Fruit fly (Drosophila melanogaster) whole organism, embryonic: ENCODE data around the gene Tao.

Experiments used
- CG13287 ChIP-seq: fragments of 200-800 bp; sonication (Bioruptor generic); IDR thresholded peaks from 2 replicates; pipeline ENCODE4 v1.3.6; 2022; ENCODE audit warnings: missing biosample characterization, missing genetic modification characterization; ENCODE audit not compliant: partially characterized antibody
- CG15479 ChIP-seq: fragments of 200-800 bp; sonication (Bioruptor generic); optimal IDR thresholded peaks from 3 replicates; lab custom pipeline; 2019; ENCODE audit warnings: missing biosample characterization, mild to moderate bottlenecking, missing genetic modification characterization, moderate library complexity
- CG1603 ChIP-seq: fragments of 200-800 bp; sonication (Bioruptor generic); optimal IDR thresholded peaks from 2 replicates; lab custom pipeline; 2019; ENCODE audit warnings: missing biosample characterization, mild to moderate bottlenecking, missing genetic modification characterization, moderate library complexity
- CG17912 ChIP-seq: fragments of 200-800 bp; sonication (Bioruptor generic); optimal IDR thresholded peaks from 2 replicates; lab custom pipeline; 2018; ENCODE audit warnings: missing biosample characterization, mild to moderate bottlenecking, missing genetic modification characterization
- CG1832 ChIP-seq: fragments of 200-800 bp; sonication (Bioruptor generic); optimal IDR thresholded peaks from 2 replicates; lab custom pipeline; 2017; ENCODE audit warnings: missing biosample characterization, mild to moderate bottlenecking, missing genetic modification characterization, inconsistent platforms
- CG2129 ChIP-seq: fragments of 200-800 bp; sonication (Bioruptor generic); IDR thresholded peaks from 2 replicates; pipeline ENCODE4 v1.3.6; 2022; ENCODE audit warnings: missing biosample characterization, missing genetic modification characterization; ENCODE audit not compliant: partially characterized antibody
- CG32532 ChIP-seq: fragments of 200-800 bp; sonication (Bioruptor generic); IDR thresholded peaks from 2 replicates; pipeline ENCODE4 v1.3.6; 2022; ENCODE audit warnings: missing biosample characterization, missing genetic modification characterization
- CG6689 ChIP-seq: fragments of 200-800 bp; sonication (Bioruptor generic); IDR thresholded peaks from 2 replicates; pipeline ENCODE4 v1.3.6; 2022; ENCODE audit warnings: missing biosample characterization, missing genetic modification characterization
- CG7357 ChIP-seq: fragments of 200-800 bp; sonication (Bioruptor generic); IDR thresholded peaks from 3 replicates; pipeline ENCODE4 v1.3.6; 2022; ENCODE audit warnings: missing biosample characterization, missing genetic modification characterization
- Dref ChIP-seq: fragments of 200-800 bp; sonication (Bioruptor generic); IDR thresholded peaks from 2 replicates; pipeline ENCODE4 v1.3.6; 2022; ENCODE audit warnings: missing biosample characterization, missing genetic modification characterization
- Ets97D ChIP-seq: fragments of 200-800 bp; sonication (Bioruptor generic); optimal IDR thresholded peaks from 3 replicates; lab custom pipeline; 2016; ENCODE audit warnings: missing biosample characterization, missing genetic modification characterization
- GATAe ChIP-seq: fragments of 200-800 bp; sonication (Bioruptor generic); conservative IDR thresholded peaks from 2 replicates; pipeline ENCODE4 v1.3.6; 2022; ENCODE audit warnings: missing biosample characterization, missing genetic modification characterization
- Gsc ChIP-seq: fragments of 200-800 bp; sonication (Bioruptor generic); IDR thresholded peaks from 2 replicates; pipeline ENCODE4 v1.3.6; 2022; ENCODE audit warnings: missing biosample characterization, missing genetic modification characterization
- Hr78 ChIP-seq, 2 experiments: fragments of 200-800 bp in 1 of 2; fragments of >200 bp in 1 of 2; sonication (Bioruptor generic) in 1 of 2; optimal IDR thresholded peaks; 2 replicates each; lab custom pipeline; 2017 to 2019; ENCODE audit warnings: missing biosample characterization in 2 of 2, missing genetic modification characterization in 2 of 2, mild to moderate bottlenecking in 1 of 2, moderate library complexity in 1 of 2
- MESR4 ChIP-seq: fragments of 200-800 bp; sonication (Bioruptor generic); optimal IDR thresholded peaks from 2 replicates; lab custom pipeline; 2018; ENCODE audit warnings: missing biosample characterization, mild to moderate bottlenecking, missing genetic modification characterization, moderate library complexity
- Med ChIP-seq: fragments of 200-800 bp; sonication (Bioruptor generic); peaks from one replicate; lab custom pipeline; 2016; ENCODE audit warnings: missing biosample characterization, missing genetic modification characterization, mild to moderate bottlenecking, inconsistent platforms, moderate library complexity
- Pdp1 ChIP-seq, 2 experiments: fragments of 200-800 bp; sonication (Bioruptor generic); optimal IDR thresholded peaks; 3 replicates each; lab custom pipeline; 2016; ENCODE audit warnings: missing biosample characterization in 2 of 2, missing genetic modification characterization in 2 of 2, mild to moderate bottlenecking in 1 of 2, moderate library complexity in 1 of 2
- Scr ChIP-seq: fragments of 200-800 bp; sonication (Bioruptor generic); IDR thresholded peaks from 2 replicates; pipeline ENCODE4 v1.3.6; 2022; ENCODE audit warnings: missing biosample characterization, missing genetic modification characterization; ENCODE audit not compliant: partially characterized antibody
- Sry-δ ChIP-seq: fragments of 200-800 bp; sonication (Bioruptor generic); optimal IDR thresholded peaks from 2 replicates; lab custom pipeline; 2016; ENCODE audit warnings: missing biosample characterization, missing genetic modification characterization
- Usf ChIP-seq: fragments of 200-800 bp; sonication (Bioruptor generic); optimal IDR thresholded peaks from 2 replicates; lab custom pipeline; 2017; ENCODE audit warnings: missing genotype, missing biosample characterization, missing genetic modification characterization
- Xbp1 ChIP-seq: fragments of 200-800 bp; sonication (Bioruptor generic); optimal IDR thresholded peaks from 3 replicates; lab custom pipeline; 2016; ENCODE audit warnings: missing biosample characterization, mild to moderate bottlenecking, missing genetic modification characterization
- ap ChIP-seq: fragments of 200-800 bp; sonication (Bioruptor generic); IDR thresholded peaks from 2 replicates; pipeline ENCODE4 v1.3.6; 2022; ENCODE audit warnings: missing biosample characterization, missing genetic modification characterization
- bigmax ChIP-seq: fragments of 200-800 bp; sonication (Bioruptor generic); optimal IDR thresholded peaks from 2 replicates; lab custom pipeline; 2018; ENCODE audit warnings: missing biosample characterization, mild to moderate bottlenecking, missing genetic modification characterization
- chn ChIP-seq: fragments of 200-800 bp; sonication (Bioruptor generic); optimal IDR thresholded peaks from 2 replicates; lab custom pipeline; 2016; ENCODE audit warnings: missing biosample characterization, missing genetic modification characterization
- crol ChIP-seq: fragments of 200-800 bp; sonication (Bioruptor generic); IDR thresholded peaks from 2 replicates; pipeline ENCODE4 v1.3.6; 2022; ENCODE audit warnings: missing biosample characterization, missing genetic modification characterization
- dimm ChIP-seq: fragments of 200-800 bp; sonication (Bioruptor generic); IDR thresholded peaks from 2 replicates; pipeline ENCODE4 v1.3.6; 2022; ENCODE audit warnings: missing biosample characterization, missing genetic modification characterization
- dysf ChIP-seq: fragments of 200-800 bp; sonication (Bioruptor generic); IDR thresholded peaks from 3 replicates; pipeline ENCODE4 v1.3.6; 2022; ENCODE audit warnings: missing biosample characterization, missing genetic modification characterization
- exex ChIP-seq: fragments of 200-800 bp; sonication (Bioruptor generic); optimal IDR thresholded peaks from 4 replicates; lab custom pipeline; 2018; ENCODE audit warnings: missing biosample characterization, mild to moderate bottlenecking, missing genetic modification characterization, moderate library complexity
- fu2 ChIP-seq: fragments of 200-800 bp; sonication (Bioruptor generic); optimal IDR thresholded peaks from 2 replicates; lab custom pipeline; 2016; ENCODE audit warnings: missing biosample characterization, missing genetic modification characterization
- grau ChIP-seq: fragments of 200-800 bp; optimal IDR thresholded peaks from 3 replicates; lab custom pipeline; 2019; ENCODE audit warnings: missing biosample characterization, mild to moderate bottlenecking, missing genetic modification characterization, moderate library complexity
- grn ChIP-seq: fragments of 200-800 bp; sonication (Bioruptor generic); optimal IDR thresholded peaks from 3 replicates; lab custom pipeline; 2017; ENCODE audit warnings: missing biosample characterization, missing genetic modification characterization
- ham ChIP-seq: fragments of 200-800 bp; sonication (Bioruptor generic); IDR thresholded peaks from 2 replicates; pipeline ENCODE4 v1.3.6; 2022; ENCODE audit warnings: missing biosample characterization, missing genetic modification characterization
- mirr ChIP-seq: fragments of 200-800 bp; sonication (Bioruptor generic); optimal IDR thresholded peaks from 3 replicates; lab custom pipeline; 2018; ENCODE audit warnings: missing biosample characterization, mild to moderate bottlenecking, missing genetic modification characterization
- pzg ChIP-seq: fragments of 200-800 bp; sonication (Bioruptor generic); optimal IDR thresholded peaks from 3 replicates; lab custom pipeline; 2018; ENCODE audit warnings: missing biosample characterization, mild to moderate bottlenecking, missing genetic modification characterization, moderate library complexity
- sens-2 ChIP-seq: fragments of 200-800 bp; sonication (Bioruptor generic); IDR thresholded peaks from 2 replicates; pipeline ENCODE4 v1.3.6; 2022; ENCODE audit warnings: missing biosample characterization, missing genetic modification characterization
- slbo ChIP-seq: fragments of 200-800 bp; sonication (Bioruptor generic); IDR thresholded peaks from 2 replicates; pipeline ENCODE4 v1.3.6; 2022; ENCODE audit warnings: missing biosample characterization, missing genetic modification characterization
- tll ChIP-seq, 2 experiments: fragments of 200-800 bp in 1 of 2; fragments of >200 bp in 1 of 2; sonication (Bioruptor generic) in 1 of 2; optimal IDR thresholded peaks; 2 replicates each; lab custom pipeline; 2017 to 2019; ENCODE audit warnings: missing biosample characterization in 2 of 2, missing genetic modification characterization in 2 of 2, mild to moderate bottlenecking in 1 of 2, moderate library complexity in 1 of 2
- vnd ChIP-seq: fragments of 200-800 bp; sonication (Bioruptor generic); IDR thresholded peaks from 3 replicates; pipeline ENCODE4 v1.3.6; 2022; ENCODE audit warnings: missing biosample characterization, missing genetic modification characterization; ENCODE audit not compliant: partially characterized antibody
- zfh1 ChIP-seq: fragments of 200-800 bp; sonication (Bioruptor generic); IDR thresholded peaks from 3 replicates; pipeline ENCODE4 v1.3.6; 2022; ENCODE audit warnings: missing biosample characterization, missing genetic modification characterization
- zfh2 ChIP-seq: fragments of 200-800 bp; sonication (Bioruptor generic); optimal IDR thresholded peaks from 2 replicates; lab custom pipeline; 2016; ENCODE audit warnings: missing biosample characterization, missing genetic modification characterization

Gene Tao

DNA sequence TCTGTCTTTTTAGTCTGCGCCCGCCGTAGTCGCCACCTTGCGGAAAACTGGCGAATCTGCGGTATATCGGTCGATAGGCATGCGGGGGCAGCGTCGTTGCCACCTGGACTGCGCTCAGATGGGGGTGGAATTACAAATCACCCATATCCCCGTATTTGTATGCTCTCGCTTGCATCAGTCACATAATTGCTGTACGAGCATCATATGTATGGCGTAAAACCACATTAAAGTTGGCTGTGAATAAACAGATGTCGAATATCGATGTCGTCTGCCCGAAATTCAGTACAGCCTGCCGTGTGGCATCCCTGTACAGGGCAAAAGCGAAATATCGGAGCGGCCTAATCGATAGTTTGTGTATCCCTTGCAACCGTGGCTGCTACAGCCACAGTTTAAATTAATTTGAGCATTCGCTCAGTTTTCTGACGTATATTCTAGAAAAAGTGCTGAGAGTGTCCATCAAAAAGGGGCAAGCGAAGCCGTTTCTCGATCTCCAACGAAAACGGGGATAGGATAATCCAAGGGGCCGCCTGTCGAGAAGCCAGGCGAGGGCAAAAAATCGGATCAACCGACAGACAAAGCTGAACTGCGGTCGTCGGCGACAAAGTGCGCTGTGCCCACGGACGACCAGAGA, 57.7 kb downstream of the Tao start, which contains the start of the genes Idh3a and CoRest (continued):
- TF ChIP-seq slbo (GFP tag; lab: Robert Waterston, UW) (peak; percentile 39; the same call in 1 of the 2 replicates), zfh1 (GFP tag; lab: Robert Waterston, UW) (0 out of 3 replicates have a peak, but pooled peaks have one; percentile 19), CG1603 (tag; lab: Kevin White, UChicago) (peak; percentile 76), CG13287 (GFP tag; lab: Robert Waterston, UW) (peak; percentile 73), zfh2 (GFP tag; lab: Kevin White, UChicago) (peak; percentile 51), dysf (peak; percentile 53; the same call in 2 of the 3 replicates), chn (GFP tag; lab: Kevin White, UChicago) (peak; percentile 20), grau (peak; percentile 21), CG2129 (GFP tag; lab: Robert Waterston, UW) (peak; percentile 38; the same call in 1 of the 2 replicates), Xbp1 (GFP tag; lab: Kevin White, UChicago) (peak; percentile 2), CG17912 (no peak), dimm (GFP tag; lab: Robert Waterston, UW) (no peak), ap (GFP tag; lab: Robert Waterston, UW) (no peak), CG7357 (GFP tag; lab: Robert Waterston, UW) (no peak), CG6689 (GFP tag; lab: Robert Waterston, UW) (0 out of 2 replicates have a peak, but pooled peaks have one; percentile 28), tll (GFP tag; optimal IDR thresholded peaks at IDR 0.05; lab: Kevin White, UChicago) (peak in 1 of 2 experiments; percentile 61), Med (GFP tag; lab: Kevin White, UChicago) (peak; percentile 73), vnd (peak; percentile 65), fu2 (GFP tag; lab: Kevin White, UChicago) (peak; percentile 0), Sry-δ (GFP tag; lab: Kevin White, UChicago) (peak; percentile 83), mirr (GFP tag; lab: Kevin White, UChicago) (peak; percentile 13), Usf (GFP tag; lab: Kevin White, UChicago) (no peak)
- TF ChIP-seq, all 482 proteins: peak for 136

DNA sequence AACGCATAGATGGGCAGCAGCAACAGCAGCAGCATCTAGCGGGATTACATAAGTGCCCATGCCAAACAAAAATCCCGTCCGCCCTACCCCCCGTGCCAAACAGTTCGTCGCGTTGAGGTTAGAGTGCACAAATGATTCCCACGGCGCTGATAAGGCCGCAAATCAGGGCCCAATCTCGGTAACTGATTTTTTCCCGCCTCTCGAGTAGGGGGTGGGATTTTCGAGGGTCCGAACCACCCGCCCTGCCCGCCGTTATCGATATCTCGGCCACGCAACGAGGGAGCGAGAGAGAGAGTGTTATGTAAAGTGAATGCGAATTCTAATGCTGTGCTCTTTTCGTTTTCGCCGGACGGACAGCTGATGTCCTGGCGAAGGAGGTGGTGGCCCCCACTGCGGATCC, 58.7 kb downstream of the Tao start:
- TF ChIP-seq Scr (GFP tag; lab: Robert Waterston, UW) (0 out of 2 replicates have a peak, but pooled peaks have one; percentile 15), grn (GFP tag; lab: Kevin White, UChicago) (peak; percentile 81), pzg (GFP tag; lab: Kevin White, UChicago) (peak; percentile 16), Med (GFP tag; lab: Kevin White, UChicago) (peak; percentile 42), ham (GFP tag; lab: Robert Waterston, UW) (no peak), exex (tag; lab: Kevin White, UChicago) (no peak), Pdp1 (GFP tag; optimal IDR thresholded peaks at IDR 0.05; lab: Kevin White, UChicago) (peak in 1 of 2 experiments; percentile 95), crol (peak; percentile 78), sens-2 (GFP tag; lab: Robert Waterston, UW) (peak; percentile 62; the same call in 1 of the 2 replicates), CG15479 (GFP tag; lab: Kevin White, UChicago) (peak; percentile 79), MESR4 (GFP tag; lab: Kevin White, UChicago) (peak; percentile 29), Gsc (GFP tag; lab: Robert Waterston, UW) (no peak), CG1832 (GFP tag; lab: Kevin White, UChicago) (peak; percentile 51), CG32532 (GFP tag; lab: Robert Waterston, UW) (peak; percentile 32; the same call in 1 of the 2 replicates), Dref (GFP tag; lab: Robert Waterston, UW) (peak; percentile 55), Hr78 (GFP tag; optimal IDR thresholded peaks at IDR 0.05; lab: Kevin White, UChicago) (peak in 1 of 2 experiments; percentile 74), Ets97D (GFP tag; lab: Kevin White, UChicago) (no peak), bigmax (peak; percentile 89), GATAe (0 out of 2 replicates have a peak, but pooled peaks have one; percentile 11)
